Fruit fly (Drosophila melanogaster): ENCODE measurements around the gene CG7255.

- no peak for TF ChIP-seq wdn (GFP tag; IDR thresholded peaks at IDR 0.05)
- TF ChIP-seq ATbp (GFP tag; optimal IDR thresholded peaks at IDR 0.05): no peak
Measured at dm6 chr3L:15352048-15352447, 48.0 kb downstream of the CG7255 start.

Data from whole organism, embryonic.